Worm (Caenorhabditis elegans) whole organism, early embryonic: ENCODE data around the gene pdcd-2.

Experiments
- B0310.2 ChIP-seq: sonication (generic microtip); optimal IDR thresholded peaks from 2 replicates; lab custom pipeline; 2016; ENCODE audit warnings: mild to moderate bottlenecking, missing genetic modification characterization, missing compliant biosample characterization
- aly-1 ChIP-seq: sonication (generic microtip); optimal IDR thresholded peaks from 2 replicates; lab custom pipeline; 2016; ENCODE audit warnings: missing genetic modification characterization, missing compliant biosample characterization
- ama-1 ChIP-seq: fragments of 150-350 bp; optimal IDR thresholded peaks from 2 replicates; lab custom pipeline; 2014
- ceh-13 ChIP-seq: fragments of 200-800 bp; sonication (Bioruptor generic); optimal IDR thresholded peaks from 2 replicates; lab custom pipeline; 2018; ENCODE audit warnings: mild to moderate bottlenecking, missing genetic modification characterization, missing compliant biosample characterization
- ceh-36 ChIP-seq: sonication (generic microtip); optimal IDR thresholded peaks from 2 replicates; lab custom pipeline; 2016; ENCODE audit warnings: missing genetic modification characterization, inconsistent platforms, missing compliant biosample characterization
- flt-1 ChIP-seq: fragments of 200-800 bp; sonication (Bioruptor generic); IDR thresholded peaks from 2 replicates; pipeline ENCODE4 v1.3.6; 2022; ENCODE audit warnings: missing genetic modification characterization, missing compliant biosample characterization
- hmbx-1 ChIP-seq: sonication (generic microtip); optimal IDR thresholded peaks from 2 replicates; lab custom pipeline; 2016; ENCODE audit warnings: mild to moderate bottlenecking, missing genetic modification characterization, missing compliant biosample characterization
- hmg-4 ChIP-seq: fragments of 200-800 bp; sonication (Bioruptor generic); optimal IDR thresholded peaks from 2 replicates; lab custom pipeline; 2018; ENCODE audit warnings: mild to moderate bottlenecking, missing genetic modification characterization, missing compliant biosample characterization
- hnd-1 ChIP-seq: sonication (generic microtip); optimal IDR thresholded peaks from 2 replicates; lab custom pipeline; 2016; ENCODE audit warnings: missing genetic modification characterization, missing compliant biosample characterization
- pes-1 ChIP-seq: fragments of 200-800 bp; sonication (Bioruptor generic); IDR thresholded peaks from 2 replicates; pipeline ENCODE4 v1.3.6; 2022; ENCODE audit warnings: missing genetic modification reagents, missing genetic modification characterization, missing compliant biosample characterization
- scrt-1 ChIP-seq: fragments of 200-800 bp; sonication (Bioruptor generic); IDR thresholded peaks from 2 replicates; pipeline ENCODE4 v1.3.6; 2022; ENCODE audit warnings: missing genetic modification characterization, missing compliant biosample characterization
- tbx-11 ChIP-seq: fragments of 200-800 bp; sonication (Bioruptor generic); IDR thresholded peaks from 2 replicates; pipeline ENCODE4 v1.3.6; 2022; ENCODE audit warnings: missing genetic modification characterization, missing compliant biosample characterization

DNA sequence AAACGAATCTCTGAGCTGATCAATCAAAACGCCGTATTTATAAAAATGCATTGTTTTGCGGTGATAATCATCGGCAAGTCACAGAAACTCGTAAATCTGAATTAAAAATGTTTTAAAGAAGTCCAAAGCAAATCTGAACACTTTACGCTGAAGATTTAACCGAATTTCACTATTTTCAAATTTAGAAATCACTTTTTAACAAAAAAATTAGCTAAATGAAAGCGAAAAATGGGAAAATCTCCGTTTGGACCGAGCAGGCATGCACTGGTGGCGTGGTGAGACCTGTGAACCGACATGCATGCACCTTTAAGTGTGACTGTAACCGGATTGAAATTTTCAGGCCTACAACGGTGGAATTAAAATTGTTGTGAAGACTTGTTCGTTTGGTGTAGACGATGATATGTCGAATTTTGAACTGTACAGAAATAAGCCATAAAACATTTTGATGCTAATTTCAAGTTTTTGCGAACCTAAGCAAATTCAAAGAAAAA lies 21.7 kb upstream of the pdcd-2 start, which contains the start of gene C28A5.2:
- TF ChIP-seq B0310.2 (no peak), ama-1 (lab: Kevin White, UChicago) (no peak), hnd-1 (tag; lab: Kevin White, UChicago) (no peak), ceh-13 (GFP tag; lab: Kevin White, UChicago) (no peak), scrt-1 (GFP tag; lab: Robert Waterston, UW) (no peak), hmbx-1 (tag; lab: Kevin White, UChicago) (no peak), tbx-11 (GFP tag; lab: Robert Waterston, UW) (no peak), ceh-36 (tag; lab: Kevin White, UChicago) (no peak), pes-1 (GFP tag; lab: Robert Waterston, UW) (no peak), aly-1 (tag; lab: Kevin White, UChicago) (no peak), hmg-4 (GFP tag; lab: Kevin White, UChicago) (no peak), flt-1 (GFP tag; lab: Robert Waterston, UW) (no peak)
